Worm (Caenorhabditis elegans) whole organism, L4/young adult: ENCODE data around the gene F59B2.13.

Experiments
- W03F9.2 ChIP-seq: fragments of 150-350 bp; optimal IDR thresholded peaks from 2 replicates; lab custom pipeline; 2014; ENCODE audit warnings: missing biosample characterization, missing genetic modification characterization
- him-1 ChIP-seq: sonication (generic microtip); optimal IDR thresholded peaks from 2 replicates; lab custom pipeline; 2016; ENCODE audit warnings: missing genotype, missing genetic modification reagents, missing genetic modification characterization, missing compliant biosample characterization

DNA sequence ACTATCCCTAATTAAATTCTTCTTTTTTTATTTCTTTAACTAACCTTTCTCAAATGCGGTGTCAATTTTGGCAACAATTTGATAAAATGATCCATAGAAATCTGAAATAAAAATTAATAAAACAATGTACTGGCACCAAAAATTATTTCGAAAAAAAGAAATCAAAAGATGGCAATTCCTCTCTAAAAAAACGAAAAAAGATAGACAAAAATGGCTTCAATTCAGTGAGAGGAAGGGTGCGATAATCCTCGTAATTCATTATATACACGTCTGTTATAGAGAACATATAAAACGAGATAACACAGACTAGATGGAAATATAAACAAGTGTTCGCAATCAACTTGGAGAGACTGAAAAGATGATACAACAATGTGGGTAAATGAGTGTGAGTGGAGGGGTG, 19.0 kb upstream of the F59B2.13 start, which contains the start of gene R107.2:
- TF ChIP-seq him-1 (tag; lab: Kevin White, UChicago) (no peak), W03F9.2 (tag; lab: Kevin White, UChicago) (no peak)
